Fruit fly (Drosophila melanogaster) whole organism, embryonic: ENCODE measurements around the gene mEFG1.
A peak's percentile ranks its signal among the peaks of the same experiment; 100 is the strongest.

Source experiments
- ATbp ChIP-seq: fragments of 200-800 bp; sonication (Bioruptor generic); optimal IDR thresholded peaks from 2 replicates; lab custom pipeline; 2017; ENCODE audit warnings: missing biosample characterization, mild to moderate bottlenecking, missing genetic modification characterization, missing genetic modification reagents
- Bgb ChIP-seq: fragments of 200-800 bp; sonication (Bioruptor generic); IDR thresholded peaks from 2 replicates; pipeline ENCODE4 v1.3.6; 2022; ENCODE audit warnings: missing biosample characterization, missing genetic modification characterization; ENCODE audit not compliant: partially characterized antibody
- CG1024 ChIP-seq: fragments of 200-800 bp; sonication (Bioruptor generic); IDR thresholded peaks from 2 replicates; pipeline ENCODE4 v1.3.6; 2022; ENCODE audit warnings: missing biosample characterization, missing genetic modification characterization
- CG10366 ChIP-seq: fragments of 200-800 bp; sonication (Bioruptor generic); IDR thresholded peaks from 2 replicates; pipeline ENCODE4 v1.3.6; 2022; ENCODE audit warnings: missing biosample characterization, missing genetic modification characterization
- CG12744 ChIP-seq: fragments of 200-800 bp; sonication (Bioruptor generic); optimal IDR thresholded peaks from 2 replicates; lab custom pipeline; 2016; ENCODE audit warnings: missing biosample characterization, missing genetic modification characterization
- CG12942 ChIP-seq: fragments of 200-800 bp; sonication (Bioruptor generic); optimal IDR thresholded peaks from 3 replicates; lab custom pipeline; 2016; ENCODE audit warnings: missing biosample characterization, missing genetic modification characterization
- CG13287 ChIP-seq: fragments of 200-800 bp; sonication (Bioruptor generic); IDR thresholded peaks from 2 replicates; pipeline ENCODE4 v1.3.6; 2022; ENCODE audit warnings: missing biosample characterization, missing genetic modification characterization; ENCODE audit not compliant: partially characterized antibody
- CG14667 ChIP-seq: fragments of 200-800 bp; sonication (Bioruptor generic); IDR thresholded peaks from 2 replicates; pipeline ENCODE4 v1.3.6; 2022; ENCODE audit warnings: missing biosample characterization, missing genetic modification characterization
- CG16813 ChIP-seq: fragments of 200-800 bp; sonication (Bioruptor generic); IDR thresholded peaks from 3 replicates; pipeline ENCODE4 v1.3.6; 2022; ENCODE audit warnings: missing biosample characterization, missing genetic modification characterization; ENCODE audit not compliant: partially characterized antibody
- CG17829 ChIP-seq: fragments of 200-800 bp; optimal IDR thresholded peaks from 2 replicates; lab custom pipeline; 2019; ENCODE audit warnings: missing biosample characterization, mild to moderate bottlenecking, missing genetic modification characterization, moderate library complexity
- CG2199 ChIP-seq: fragments of 200-800 bp; sonication (Bioruptor generic); IDR thresholded peaks from 3 replicates; pipeline ENCODE4 v1.3.6; 2022; ENCODE audit warnings: missing biosample characterization, missing genetic modification characterization
- CG2889 ChIP-seq: fragments of 200-800 bp; sonication (Bioruptor generic); IDR thresholded peaks from 3 replicates; pipeline ENCODE4 v1.3.6; 2022; ENCODE audit warnings: missing biosample characterization, missing genetic modification characterization
- CG30020 ChIP-seq: fragments of 200-800 bp; optimal IDR thresholded peaks from 2 replicates; lab custom pipeline; 2019; ENCODE audit warnings: missing biosample characterization, mild to moderate bottlenecking, missing genetic modification characterization, moderate library complexity
- CG3163 ChIP-seq: fragments of 200-800 bp; sonication (Bioruptor generic); optimal IDR thresholded peaks from 3 replicates; lab custom pipeline; 2016; ENCODE audit warnings: missing biosample characterization, missing genetic modification characterization
- CG32532 ChIP-seq: fragments of 200-800 bp; sonication (Bioruptor generic); IDR thresholded peaks from 2 replicates; pipeline ENCODE4 v1.3.6; 2022; ENCODE audit warnings: missing biosample characterization, missing genetic modification characterization
- CG32772 ChIP-seq: fragments of 200-800 bp; sonication (Bioruptor generic); IDR thresholded peaks from 2 replicates; pipeline ENCODE4 v1.3.6; 2022; ENCODE audit warnings: missing biosample characterization, missing genetic modification characterization
- CG34224 ChIP-seq: fragments of 200-800 bp; sonication (Bioruptor generic); IDR thresholded peaks from 3 replicates; pipeline ENCODE4 v1.3.6; 2022; ENCODE audit warnings: missing biosample characterization, missing genetic modification characterization; ENCODE audit not compliant: partially characterized antibody
- CG4707 ChIP-seq: fragments of 200-800 bp; sonication (Bioruptor generic); optimal IDR thresholded peaks from 2 replicates; lab custom pipeline; 2018; ENCODE audit warnings: missing biosample characterization, mild to moderate bottlenecking, missing genetic modification characterization, moderate library complexity
- CG5245 ChIP-seq: fragments of 200-800 bp; sonication (Bioruptor generic); optimal IDR thresholded peaks from 3 replicates; lab custom pipeline; 2016; ENCODE audit warnings: missing biosample characterization, missing genetic modification characterization
- CG5953 ChIP-seq: fragments of 200-800 bp; sonication (Bioruptor generic); IDR thresholded peaks from 2 replicates; pipeline ENCODE4 v1.3.6; 2022; ENCODE audit warnings: missing biosample characterization, missing genetic modification characterization
- CG7745 ChIP-seq: fragments of 200-800 bp; sonication (Bioruptor generic); optimal IDR thresholded peaks from 2 replicates; lab custom pipeline; 2018; ENCODE audit warnings: missing biosample characterization, mild to moderate bottlenecking, missing genetic modification characterization, moderate library complexity
- CG9215 ChIP-seq: fragments of 200-800 bp; sonication (Bioruptor generic); IDR thresholded peaks from 2 replicates; pipeline ENCODE4 v1.3.6; 2022; ENCODE audit warnings: missing biosample characterization, missing genetic modification characterization
- CG9609 ChIP-seq: fragments of 200-800 bp; sonication (Bioruptor generic); optimal IDR thresholded peaks from 3 replicates; lab custom pipeline; 2016; ENCODE audit warnings: missing biosample characterization, missing genetic modification characterization
- CG9797 ChIP-seq: fragments of 200-800 bp; sonication (Bioruptor generic); optimal IDR thresholded peaks from 3 replicates; lab custom pipeline; 2018; ENCODE audit warnings: missing biosample characterization, mild to moderate bottlenecking, missing genetic modification characterization
- Camta ChIP-seq: fragments of 200-800 bp; sonication (Bioruptor generic); optimal IDR thresholded peaks from 2 replicates; lab custom pipeline; 2016; ENCODE audit warnings: missing biosample characterization, missing genetic modification characterization
- CoRest ChIP-seq: fragments of 200-800 bp; sonication (Bioruptor generic); optimal IDR thresholded peaks from 3 replicates; lab custom pipeline; 2018; ENCODE audit warnings: missing biosample characterization, mild to moderate bottlenecking, missing genetic modification characterization, moderate library complexity
- CrebB ChIP-seq: fragments of 200-800 bp; sonication (Bioruptor generic); optimal IDR thresholded peaks from 3 replicates; lab custom pipeline; 2018; ENCODE audit warnings: missing biosample characterization, mild to moderate bottlenecking, missing genetic modification characterization
- Dek ChIP-seq: fragments of 200-800 bp; sonication (Bioruptor generic); optimal IDR thresholded peaks from 3 replicates; lab custom pipeline; 2019; ENCODE audit warnings: missing biosample characterization, mild to moderate bottlenecking, missing genetic modification characterization, moderate library complexity
- Dfd ChIP-seq, 2 experiments: fragments of >200 bp; optimal IDR thresholded peaks; 2 replicates each; lab custom pipeline; 2017; ENCODE audit warnings: missing biosample characterization in 2 of 2, missing genetic modification characterization in 2 of 2
- Drgx ChIP-seq: fragments of 200-800 bp; sonication (Bioruptor generic); IDR thresholded peaks from 2 replicates; pipeline ENCODE4 v1.3.6; 2022; ENCODE audit warnings: missing biosample characterization, missing genetic modification characterization
- Elba2 ChIP-seq: fragments of 200-800 bp; sonication (Bioruptor generic); optimal IDR thresholded peaks from 3 replicates; lab custom pipeline; 2016; ENCODE audit warnings: missing biosample characterization, missing genetic modification characterization
- MBD-R2 ChIP-seq: fragments of 200-800 bp; sonication (Bioruptor generic); IDR thresholded peaks from 2 replicates; pipeline ENCODE4 v1.3.6; 2022; ENCODE audit warnings: missing biosample characterization, missing genetic modification characterization
- MESR4 ChIP-seq: fragments of 200-800 bp; sonication (Bioruptor generic); optimal IDR thresholded peaks from 2 replicates; lab custom pipeline; 2018; ENCODE audit warnings: missing biosample characterization, mild to moderate bottlenecking, missing genetic modification characterization, moderate library complexity
- Myb ChIP-seq: fragments of 200-800 bp; sonication (Bioruptor generic); optimal IDR thresholded peaks from 2 replicates; lab custom pipeline; 2016; ENCODE audit warnings: missing biosample characterization, missing genetic modification characterization
- Nf-YB ChIP-seq: fragments of 200-800 bp; sonication (Bioruptor generic); optimal IDR thresholded peaks from 3 replicates; lab custom pipeline; 2019; ENCODE audit warnings: missing biosample characterization, mild to moderate bottlenecking, missing genetic modification characterization, moderate library complexity
- Poxn ChIP-seq: fragments of 200-800 bp; sonication (Bioruptor generic); IDR thresholded peaks from 2 replicates; pipeline ENCODE4 v1.3.6; 2022; ENCODE audit warnings: missing biosample characterization, missing genetic modification characterization
- Ssrp ChIP-seq: fragments of 200-800 bp; sonication (Bioruptor generic); optimal IDR thresholded peaks from 2 replicates; lab custom pipeline; 2018; ENCODE audit warnings: missing biosample characterization, mild to moderate bottlenecking, missing genetic modification characterization, moderate library complexity
- bbx ChIP-seq: fragments of 200-800 bp; sonication (Bioruptor generic); IDR thresholded peaks from 2 replicates; pipeline ENCODE4 v1.3.6; 2022; ENCODE audit warnings: missing biosample characterization, missing genetic modification characterization; ENCODE audit not compliant: partially characterized antibody
- cas ChIP-seq: fragments of 200-800 bp; sonication (Bioruptor generic); IDR thresholded peaks from 2 replicates; pipeline ENCODE4 v1.3.6; 2022; ENCODE audit warnings: missing biosample characterization, missing genetic modification characterization
- eyg ChIP-seq: fragments of 200-800 bp; sonication (Bioruptor generic); optimal IDR thresholded peaks from 3 replicates; lab custom pipeline; 2016; ENCODE audit warnings: missing biosample characterization, missing genetic modification characterization
- grn ChIP-seq: fragments of 200-800 bp; sonication (Bioruptor generic); optimal IDR thresholded peaks from 3 replicates; lab custom pipeline; 2017; ENCODE audit warnings: missing biosample characterization, missing genetic modification characterization
- ind ChIP-seq: fragments of 200-800 bp; sonication (Bioruptor generic); optimal IDR thresholded peaks from 3 replicates; lab custom pipeline; 2016; ENCODE audit warnings: missing biosample characterization, missing genetic modification characterization
- ken ChIP-seq: fragments of 200-800 bp; sonication (Bioruptor generic); IDR thresholded peaks from 3 replicates; pipeline ENCODE4 v1.3.6; 2022; ENCODE audit warnings: missing biosample characterization, missing genetic modification characterization
- pfk ChIP-seq: fragments of 200-800 bp; sonication (Bioruptor generic); optimal IDR thresholded peaks from 2 replicates; lab custom pipeline; 2018; ENCODE audit warnings: missing biosample characterization, mild to moderate bottlenecking, missing genetic modification characterization, moderate library complexity
- repo ChIP-seq: fragments of 200-800 bp; sonication (Bioruptor generic); optimal IDR thresholded peaks from 2 replicates; lab custom pipeline; 2016; ENCODE audit warnings: missing biosample characterization, missing genetic modification characterization
- ro ChIP-seq: fragments of 200-800 bp; sonication (Bioruptor generic); IDR thresholded peaks from 2 replicates; pipeline ENCODE4 v1.3.6; 2022; ENCODE audit warnings: missing biosample characterization, missing genetic modification characterization
- run ChIP-seq: fragments of 200-800 bp; sonication (Bioruptor generic); optimal IDR thresholded peaks from 3 replicates; lab custom pipeline; 2018; ENCODE audit warnings: missing biosample characterization, mild to moderate bottlenecking, missing genetic modification characterization
- sim ChIP-seq: fragments of 200-800 bp; sonication (Bioruptor generic); IDR thresholded peaks from 2 replicates; pipeline ENCODE4 v1.3.6; 2022; ENCODE audit warnings: missing biosample characterization, missing genetic modification characterization
- tna ChIP-seq: fragments of 200-800 bp; sonication (Bioruptor generic); IDR thresholded peaks from 2 replicates; pipeline ENCODE4 v1.3.6; 2022; ENCODE audit warnings: missing biosample characterization, missing genetic modification characterization; ENCODE audit not compliant: partially characterized antibody
- tup ChIP-seq: fragments of 200-800 bp; sonication (Bioruptor generic); optimal IDR thresholded peaks from 2 replicates; lab custom pipeline; 2016; ENCODE audit warnings: missing biosample characterization, mild to moderate bottlenecking, missing genetic modification characterization, moderate library complexity

The mEFG1 gene

dm6 chr2L:7188530-7188996 lies 34.3 kb downstream of the mEFG1 start (continued):
- TF ChIP-seq CG34224 (GFP tag; lab: Robert Waterston, UW), result no peak
- peak; percentile 33; the same call in 1 of the 2 replicates for TF ChIP-seq CG13287
- TF ChIP-seq CG1024 (GFP tag; lab: Robert Waterston, UW), result peak; percentile 91
- no peak for TF ChIP-seq tna (GFP tag; lab: Robert Waterston, UW)
- TF ChIP-seq Poxn, result peak; percentile 93
- TF ChIP-seq grn, result peak; percentile 85
- TF ChIP-seq Myb (GFP tag; lab: Kevin White, UChicago), result peak; percentile 88
- TF ChIP-seq Drgx (GFP tag; lab: Robert Waterston, UW), result peak; percentile 100
- TF ChIP-seq CG10366 (GFP tag; lab: Robert Waterston, UW), result peak; percentile 98
- TF ChIP-seq CG30020 (tag; lab: Kevin White, UChicago), result peak; percentile 84
- peak; percentile 77 for TF ChIP-seq CG3163 (GFP tag; lab: Kevin White, UChicago)
- TF ChIP-seq eyg, result peak; percentile 94
- peak; percentile 98 for TF ChIP-seq ken (GFP tag; lab: Robert Waterston, UW)
- peak; percentile 97 for TF ChIP-seq CG2199 (GFP tag; lab: Robert Waterston, UW)
- TF ChIP-seq CG16813, result no peak
- TF ChIP-seq ind (GFP tag; lab: Kevin White, UChicago), result peak; percentile 97
- TF ChIP-seq Camta (GFP tag; lab: Kevin White, UChicago), result peak; percentile 95
- peak; percentile 52 for TF ChIP-seq Elba2 (GFP tag; lab: Kevin White, UChicago)
- TF ChIP-seq CG9215 (GFP tag; lab: Robert Waterston, UW), result peak; percentile 97
- TF ChIP-seq tup, result peak; percentile 94
- TF ChIP-seq CG2889, result peak; percentile 93; the same call in 2 of the 3 replicates
- TF ChIP-seq CG7745 (tag; lab: Kevin White, UChicago), result no peak
- peak; percentile 98 for TF ChIP-seq CG32772 (GFP tag; lab: Robert Waterston, UW)
- TF ChIP-seq repo, result peak; percentile 93
- TF ChIP-seq CG12744, result peak; percentile 97
- TF ChIP-seq CrebB, result peak; percentile 97
- peak; percentile 98 for TF ChIP-seq run
- TF ChIP-seq Ssrp (tag; lab: Kevin White, UChicago), result peak; percentile 98
- peak; percentile 94 for TF ChIP-seq ro (GFP tag; lab: Robert Waterston, UW)
- peak; percentile 96 for TF ChIP-seq CG5245
- no peak; the same call in 1 of the 2 replicates for TF ChIP-seq bbx
- peak; percentile 59 for TF ChIP-seq CG9797 (GFP tag; lab: Kevin White, UChicago)
- peak; percentile 98 for TF ChIP-seq CG12942
- peak; percentile 92 for TF ChIP-seq CG4707 (GFP tag; lab: Kevin White, UChicago)
- TF ChIP-seq CG14667 (GFP tag; lab: Robert Waterston, UW), result peak; percentile 98
- TF ChIP-seq Dek (tag; lab: Kevin White, UChicago), result peak; percentile 97
- TF ChIP-seq CG17829, result peak; percentile 96
- peak; percentile 93 for TF ChIP-seq cas (GFP tag; lab: Robert Waterston, UW)
- no peak; the same call in 1 of the 2 replicates for TF ChIP-seq Bgb (GFP tag; lab: Robert Waterston, UW)
- TF ChIP-seq pfk (GFP tag; lab: Kevin White, UChicago), result peak; percentile 64
- peak; percentile 67 for TF ChIP-seq MESR4
- TF ChIP-seq Dfd (GFP tag; optimal IDR thresholded peaks at IDR 0.05; lab: Kevin White, UChicago), result peak in 1 of 2 experiments; percentile 86
- TF ChIP-seq CG9609 (GFP tag; lab: Kevin White, UChicago), result peak; percentile 96
- peak; percentile 88 for TF ChIP-seq Nf-YB (GFP tag; lab: Kevin White, UChicago)
- TF ChIP-seq CG32532, result peak; percentile 98
- TF ChIP-seq sim, result peak; percentile 94
- peak; percentile 99 for TF ChIP-seq CoRest
- peak; percentile 99 for TF ChIP-seq ATbp
- peak; percentile 87 for TF ChIP-seq MBD-R2 (GFP tag; lab: Robert Waterston, UW)
- peak; percentile 97 for TF ChIP-seq CG5953 (GFP tag; lab: Robert Waterston, UW)
